Worm (Caenorhabditis elegans) whole organism, L4 larva: ENCODE results near the gene grwd-1.

ENCODE experiments used
- T20F7.1 ChIP-seq: fragments of 200-800 bp; sonication (Bioruptor generic); optimal IDR thresholded peaks from 2 replicates; lab custom pipeline; 2018; ENCODE audit warnings: mild to moderate bottlenecking, missing genetic modification characterization, missing compliant biosample characterization
- ceh-82 ChIP-seq: sonication (generic microtip); optimal IDR thresholded peaks from 2 replicates; lab custom pipeline; 2017; ENCODE audit warnings: missing biosample characterization, missing genetic modification characterization
- ces-1 ChIP-seq: fragments of 150-350 bp; sonication (generic microtip); optimal IDR thresholded peaks from 4 replicates; lab custom pipeline; 2014; ENCODE audit warnings: missing biosample characterization, missing genetic modification reagents, missing genetic modification characterization
- daf-12 ChIP-seq: fragments of 150-350 bp; optimal IDR thresholded peaks from 2 replicates; lab custom pipeline; 2014; ENCODE audit warnings: missing biosample characterization, missing genetic modification reagents, missing genetic modification characterization
- egl-27 ChIP-seq: sonication (generic microtip); optimal IDR thresholded peaks from 3 replicates; lab custom pipeline; 2017; ENCODE audit warnings: missing biosample characterization, missing genetic modification reagents, missing genetic modification characterization
- jun-1 ChIP-seq: fragments of 150-350 bp; optimal IDR thresholded peaks from 2 replicates; lab custom pipeline; 2014; ENCODE audit warnings: missing biosample characterization, missing genetic modification reagents, missing genetic modification characterization
- lin-29 ChIP-seq: fragments of 200-800 bp; sonication (Bioruptor generic); IDR thresholded peaks from 2 replicates; pipeline ENCODE4 v1.3.6; 2022; ENCODE audit warnings: missing genetic modification reagents, missing genetic modification characterization, missing compliant biosample characterization
- lin-39 ChIP-seq: fragments of 150-350 bp; optimal IDR thresholded peaks from 2 replicates; lab custom pipeline; 2014; ENCODE audit warnings: missing biosample characterization, missing genetic modification reagents, missing genetic modification characterization
- lir-3 ChIP-seq: sonication (generic microtip); optimal IDR thresholded peaks from 2 replicates; lab custom pipeline; 2016; ENCODE audit warnings: mild to moderate bottlenecking, missing genetic modification characterization, missing compliant biosample characterization
- madf-9 ChIP-seq: fragments of 200-800 bp; sonication (Bioruptor generic); conservative IDR thresholded peaks from 2 replicates; pipeline ENCODE4 v1.3.6; 2022; ENCODE audit warnings: missing genetic modification reagents, missing genetic modification characterization, missing compliant biosample characterization
- nhr-237 ChIP-seq: sonication (generic microtip); optimal IDR thresholded peaks from 2 replicates; lab custom pipeline; 2017; ENCODE audit warnings: missing biosample characterization, missing genetic modification characterization
- nhr-48 ChIP-seq: sonication (generic microtip); optimal IDR thresholded peaks from 2 replicates; lab custom pipeline; 2016; ENCODE audit warnings: mild to moderate bottlenecking, missing genetic modification characterization, missing compliant biosample characterization
- unc-39 ChIP-seq: sonication (generic microtip); optimal IDR thresholded peaks from 2 replicates; lab custom pipeline; 2017; ENCODE audit warnings: missing biosample characterization, missing genetic modification characterization

- TF ChIP-seq egl-27 (no peak), T20F7.1 (GFP tag; lab: Kevin White, UChicago) (no peak), lir-3 (no peak), nhr-237 (tag; lab: Kevin White, UChicago) (no peak), ces-1 (no peak), nhr-48 (tag; lab: Kevin White, UChicago) (no peak), lin-29 (GFP tag; lab: Robert Waterston, UW) (no peak), lin-39 (tag; lab: Kevin White, UChicago) (no peak), jun-1 (tag; lab: Kevin White, UChicago) (no peak), madf-9 (GFP tag; lab: Robert Waterston, UW) (no peak), unc-39 (tag; lab: Kevin White, UChicago) (no peak), ceh-82 (tag; lab: Kevin White, UChicago) (no peak), daf-12 (no peak)
These were observed 3.3 kb upstream of the grwd-1 start for ce11 chrIII:5150012-5150411.
